2 fruit fly cellular contexts compared by ENCODE assay signal in the genomic region with DNA sequence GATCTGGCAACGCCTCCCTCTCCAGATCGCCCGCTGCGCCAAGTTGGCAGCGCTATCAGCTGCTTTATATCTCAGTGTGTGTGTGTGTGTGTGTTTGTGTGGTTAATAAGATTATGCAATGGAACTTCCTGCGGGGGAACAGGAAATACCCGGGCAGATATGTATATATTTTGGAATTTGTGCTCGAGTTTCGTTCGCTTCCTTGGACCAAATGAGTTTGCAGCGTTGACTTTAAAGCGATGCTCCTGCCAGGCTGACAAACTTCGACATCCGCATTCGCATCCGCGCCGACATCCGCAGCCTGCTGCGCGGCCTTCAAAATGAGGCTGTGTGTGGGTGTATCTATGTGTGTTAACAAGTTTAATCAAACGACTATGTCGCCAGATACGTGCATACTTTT.
TF ChIP-seq lines count a peak whose summit lies in the region.

No protein-coding gene starts in this region.

TF ChIP-seq in whole organism, embryonic, 481 proteins besides CTCF, POLR2A, EP300 and RAD21 (continued from another document and continues in another):
- TF ChIP-seq Stat92E (GFP tag; optimal IDR thresholded peaks at IDR 0.05; lab: Kevin White, UChicago) (no peak), eve (GFP tag; optimal IDR thresholded peaks at IDR 0.05; lab: Kevin White, UChicago) (no peak), klu (GFP tag; IDR thresholded peaks at IDR 0.05; lab: Robert Waterston, UW) (peak; percentile 42; the same call in 1 of the 2 replicates), CG6175 (GFP tag; IDR thresholded peaks at IDR 0.05; lab: Robert Waterston, UW) (no peak), trem (tag; optimal IDR thresholded peaks at IDR 0.05; lab: Kevin White, UChicago) (peak; percentile 95), Doc2 (GFP tag; IDR thresholded peaks at IDR 0.05; lab: Robert Waterston, UW) (no peak), Med (GFP tag; lab: Kevin White, UChicago) (peak; percentile 88), zen2 (GFP tag; IDR thresholded peaks at IDR 0.05; lab: Robert Waterston, UW; ENCODE audit: partially characterized antibody) (no peak), exex (tag; optimal IDR thresholded peaks at IDR 0.05; lab: Kevin White, UChicago) (peak; percentile 31), tap (tag; optimal IDR thresholded peaks at IDR 0.05; lab: Kevin White, UChicago) (peak; percentile 51), CG2712 (tag; optimal IDR thresholded peaks at IDR 0.05; lab: Kevin White, UChicago) (peak; percentile 52), Atf6 (GFP tag; IDR thresholded peaks at IDR 0.05; lab: Robert Waterston, UW) (0 out of 2 replicates have a peak, but pooled peaks have one; percentile 32), CG14014 (GFP tag; IDR thresholded peaks at IDR 0.05; lab: Robert Waterston, UW) (no peak), Kr (GFP tag; optimal IDR thresholded peaks at IDR 0.05; lab: Kevin White, UChicago) (no peak), CG4854 (GFP tag; optimal IDR thresholded peaks at IDR 0.05; lab: Kevin White, UChicago) (no peak), crol (GFP tag; IDR thresholded peaks at IDR 0.05; lab: Robert Waterston, UW) (no peak), CG16815 (GFP tag; optimal IDR thresholded peaks at IDR 0.05; lab: Kevin White, UChicago) (no peak), en (GFP tag; optimal IDR thresholded peaks at IDR 0.05; lab: Kevin White, UChicago) (peak; percentile 15), Mrtf (GFP tag; IDR thresholded peaks at IDR 0.05; lab: Robert Waterston, UW) (no peak), CG12769 (tag; optimal IDR thresholded peaks at IDR 0.05; lab: Kevin White, UChicago) (no peak), CG1233 (GFP tag; optimal IDR thresholded peaks at IDR 0.05; lab: Kevin White, UChicago) (peak; percentile 57), Blimp-1 (GFP tag; optimal IDR thresholded peaks at IDR 0.05; lab: Kevin White, UChicago) (peak; percentile 5), Hr51 (GFP tag; optimal IDR thresholded peaks at IDR 0.05; lab: Kevin White, UChicago) (peak in 1 of 2 experiments; percentile 57), mirr (GFP tag; optimal IDR thresholded peaks at IDR 0.05; lab: Kevin White, UChicago) (peak; percentile 72), Asciz (GFP tag; optimal IDR thresholded peaks at IDR 0.05; lab: Kevin White, UChicago) (peak; percentile 58), CG4360 (GFP tag; IDR thresholded peaks at IDR 0.05; lab: Robert Waterston, UW) (no peak), CG3995 (GFP tag; optimal IDR thresholded peaks at IDR 0.05; lab: Kevin White, UChicago) (peak; percentile 5), Rfx (GFP tag; IDR thresholded peaks at IDR 0.05; lab: Robert Waterston, UW) (peak; percentile 52), MBD-R2 (GFP tag; IDR thresholded peaks at IDR 0.05; lab: Robert Waterston, UW) (peak; percentile 56), Nf-YC (tag; optimal IDR thresholded peaks at IDR 0.05; lab: Kevin White, UChicago) (peak; percentile 44), CG2678 (tag; optimal IDR thresholded peaks at IDR 0.05; lab: Kevin White, UChicago) (peak; percentile 62), Hmx (GFP tag; optimal IDR thresholded peaks at IDR 0.05; lab: Kevin White, UChicago) (no peak), CG14710 (tag; optimal IDR thresholded peaks at IDR 0.05; lab: Kevin White, UChicago) (peak; percentile 15), TFAM (GFP tag; optimal IDR thresholded peaks at IDR 0.05; lab: Kevin White, UChicago) (no peak), CG10979 (tag; optimal IDR thresholded peaks at IDR 0.05; lab: Kevin White, UChicago) (peak; percentile 44), CG17829 (tag; optimal IDR thresholded peaks at IDR 0.05; lab: Kevin White, UChicago) (peak; percentile 28), CG13296 (GFP tag; optimal IDR thresholded peaks at IDR 0.05; lab: Kevin White, UChicago) (peak; percentile 78), Bteb2 (GFP tag; optimal IDR thresholded peaks at IDR 0.05; lab: Kevin White, UChicago) (no peak), pzg (GFP tag; optimal IDR thresholded peaks at IDR 0.05; lab: Kevin White, UChicago) (peak; percentile 16), zen (tag; optimal IDR thresholded peaks at IDR 0.05; lab: Kevin White, UChicago) (peak; percentile 1), bcd (GFP tag; optimal IDR thresholded peaks at IDR 0.05; lab: Kevin White, UChicago) (peak; percentile 37), hbn (GFP tag; IDR thresholded peaks at IDR 0.05; lab: Robert Waterston, UW; ENCODE audit: partially characterized antibody) (no peak), HLH3B (GFP tag; IDR thresholded peaks at IDR 0.05; lab: Robert Waterston, UW) (0 out of 2 replicates have a peak, but pooled peaks have one; percentile 38), slou (GFP tag; optimal IDR thresholded peaks at IDR 0.05; lab: Kevin White, UChicago) (no peak), gsb (GFP tag; IDR thresholded peaks at IDR 0.05; lab: Robert Waterston, UW) (0 out of 2 replicates have a peak, but pooled peaks have one; percentile 30), CG18262 (tag; optimal IDR thresholded peaks at IDR 0.05; lab: Kevin White, UChicago) (peak; percentile 23), gfzf (GFP tag; optimal IDR thresholded peaks at IDR 0.05; lab: Kevin White, UChicago) (no peak), peb (GFP tag; IDR thresholded peaks at IDR 0.05; lab: Robert Waterston, UW) (peak; percentile 29; the same call in 1 of the 2 replicates), CG9727 (GFP tag; optimal IDR thresholded peaks at IDR 0.05; lab: Kevin White, UChicago) (peak; percentile 48), cwo (GFP tag; optimal IDR thresholded peaks at IDR 0.05; lab: Kevin White, UChicago) (peak; percentile 13), CG6272 (GFP tag; IDR thresholded peaks at IDR 0.05; lab: Robert Waterston, UW) (no peak), B-H1 (GFP tag; IDR thresholded peaks at IDR 0.05; lab: Robert Waterston, UW) (no peak), Fer2 (tag; optimal IDR thresholded peaks at IDR 0.05; lab: Kevin White, UChicago) (peak; percentile 37), ato (GFP tag; IDR thresholded peaks at IDR 0.05; lab: Robert Waterston, UW; ENCODE audit: partially characterized antibody) (no peak), Ptx1 (GFP tag; IDR thresholded peaks at IDR 0.05; lab: Robert Waterston, UW) (peak; percentile 38), lmd (GFP tag; IDR thresholded peaks at IDR 0.05; lab: Robert Waterston, UW) (0 out of 2 replicates have a peak, but pooled peaks have one; percentile 10), fd64A (GFP tag; optimal IDR thresholded peaks at IDR 0.05; lab: Kevin White, UChicago) (peak; percentile 74), gcm2 (GFP tag; optimal IDR thresholded peaks at IDR 0.05; lab: Kevin White, UChicago) (no peak), Fer1 (GFP tag; optimal IDR thresholded peaks at IDR 0.05; lab: Kevin White, UChicago) (peak; percentile 83), CoRest (tag; optimal IDR thresholded peaks at IDR 0.05; lab: Kevin White, UChicago) (no peak), sisA (GFP tag; IDR thresholded peaks at IDR 0.05; lab: Robert Waterston, UW) (no peak), CG4328 (GFP tag; optimal IDR thresholded peaks at IDR 0.05; lab: Kevin White, UChicago) (peak; percentile 26), Rx (GFP tag; IDR thresholded peaks at IDR 0.05; lab: Robert Waterston, UW) (0 out of 2 replicates have a peak, but pooled peaks have one; percentile 34)

TF ChIP-seq in whole organism, prepupa, 60 proteins besides CTCF, POLR2A, EP300 and RAD21 (continued from another document):
- no peak for TF ChIP-seq salr (GFP tag; optimal IDR thresholded peaks at IDR 0.05; lab: Kevin White, UChicago)
- TF ChIP-seq Sox14 (GFP tag; optimal IDR thresholded peaks at IDR 0.05; lab: Kevin White, UChicago) = no peak
- peak; percentile 1 for TF ChIP-seq Met (GFP tag; optimal IDR thresholded peaks at IDR 0.05; lab: Kevin White, UChicago)
- TF ChIP-seq Sox15 (GFP tag; optimal IDR thresholded peaks at IDR 0.05; lab: Kevin White, UChicago) = no peak
- no peak for TF ChIP-seq CG32006 (GFP tag; optimal IDR thresholded peaks at IDR 0.05; lab: Kevin White, UChicago)
- no peak for TF ChIP-seq CG31627 (GFP tag; optimal IDR thresholded peaks at IDR 0.05; lab: Kevin White, UChicago)
- no peak for TF ChIP-seq OdsH (GFP tag; optimal IDR thresholded peaks at IDR 0.05; lab: Kevin White, UChicago)
- TF ChIP-seq CG10669 (GFP tag; optimal IDR thresholded peaks at IDR 0.05; lab: Kevin White, UChicago) = peak; percentile 39
- TF ChIP-seq CG3919 (GFP tag; optimal IDR thresholded peaks at IDR 0.05; lab: Kevin White, UChicago) = peak; percentile 57
- peak; percentile 41 for TF ChIP-seq Ets96B (tag; optimal IDR thresholded peaks at IDR 0.05; lab: Kevin White, UChicago)
- TF ChIP-seq CG15336 (GFP tag; IDR thresholded peaks at IDR 0.05; lab: Robert Waterston, UW) = no peak
- TF ChIP-seq Eip93F (GFP tag; optimal IDR thresholded peaks at IDR 0.05; lab: Kevin White, UChicago) = no peak
- TF ChIP-seq ss (GFP tag; optimal IDR thresholded peaks at IDR 0.05; lab: Kevin White, UChicago) = peak in 1 of 2 experiments; percentile 54
- no peak for TF ChIP-seq Lpt (GFP tag; optimal IDR thresholded peaks at IDR 0.05; lab: Kevin White, UChicago)
- no peak for TF ChIP-seq achi (GFP tag; optimal IDR thresholded peaks at IDR 0.05; lab: Kevin White, UChicago)
- TF ChIP-seq net (GFP tag; optimal IDR thresholded peaks at IDR 0.05; lab: Kevin White, UChicago) = no peak
- TF ChIP-seq dsx (GFP tag; optimal IDR thresholded peaks at IDR 0.05; lab: Kevin White, UChicago; ENCODE audit: poor library complexity, severe bottlenecking) = no peak
- TF ChIP-seq CG6808 (GFP tag; optimal IDR thresholded peaks at IDR 0.05; lab: Kevin White, UChicago) = no peak
- no peak for TF ChIP-seq CG1621 (tag; optimal IDR thresholded peaks at IDR 0.05; lab: Kevin White, UChicago)
- TF ChIP-seq CG6276 (GFP tag; optimal IDR thresholded peaks at IDR 0.05; lab: Kevin White, UChicago) = peak; percentile 60
- no peak for TF ChIP-seq CG8119 (GFP tag; IDR thresholded peaks at IDR 0.05; lab: Robert Waterston, UW)
- no peak for TF ChIP-seq svp (GFP tag; lab: Kevin White, UChicago)
- peak; percentile 76 for TF ChIP-seq CG6854 (GFP tag; optimal IDR thresholded peaks at IDR 0.05; lab: Kevin White, UChicago)
- TF ChIP-seq esn (GFP tag; optimal IDR thresholded peaks at IDR 0.05; lab: Kevin White, UChicago) = no peak
- no peak for TF ChIP-seq CG8632 (GFP tag; optimal IDR thresholded peaks at IDR 0.05; lab: Kevin White, UChicago)
- peak; percentile 10 for TF ChIP-seq Eip75B (GFP tag; optimal IDR thresholded peaks at IDR 0.05; lab: Kevin White, UChicago)
- no peak for TF ChIP-seq CG3032 (tag; optimal IDR thresholded peaks at IDR 0.05; lab: Kevin White, UChicago)
- no peak for TF ChIP-seq dac (GFP tag; optimal IDR thresholded peaks at IDR 0.05; lab: Kevin White, UChicago)
- no peak for TF ChIP-seq CG34406 (GFP tag; optimal IDR thresholded peaks at IDR 0.05; lab: Kevin White, UChicago)
- TF ChIP-seq topi (GFP tag; optimal IDR thresholded peaks at IDR 0.05; lab: Kevin White, UChicago) = peak; percentile 41
- no peak for TF ChIP-seq CG11902 (GFP tag; optimal IDR thresholded peaks at IDR 0.05; lab: Kevin White, UChicago)
- TF ChIP-seq acj6 (GFP tag; optimal IDR thresholded peaks at IDR 0.05; lab: Kevin White, UChicago) = no peak
- no peak for TF ChIP-seq CG8319 (GFP tag; optimal IDR thresholded peaks at IDR 0.05; lab: Kevin White, UChicago)
- TF ChIP-seq Eip78C (GFP tag; lab: Kevin White, UChicago) = peak; percentile 92
- no peak; the same call in 2 of the 3 replicates for TF ChIP-seq eg (GFP tag; IDR thresholded peaks at IDR 0.05; lab: Robert Waterston, UW)
- no peak for TF ChIP-seq Smox (GFP tag; optimal IDR thresholded peaks at IDR 0.05; lab: Kevin White, UChicago)
- no peak for TF ChIP-seq vri (GFP tag; optimal IDR thresholded peaks at IDR 0.05; lab: Kevin White, UChicago)
- TF ChIP-seq Hr4 (GFP tag; optimal IDR thresholded peaks at IDR 0.05; lab: Kevin White, UChicago) = no peak
- TF ChIP-seq CG7368 (GFP tag; optimal IDR thresholded peaks at IDR 0.05; lab: Kevin White, UChicago) = peak; percentile 48
- TF ChIP-seq fd85E (GFP tag; optimal IDR thresholded peaks at IDR 0.05; lab: Kevin White, UChicago) = no peak
